Fruit fly (Drosophila melanogaster): ENCODE results near the gene CtsK1.

Gene CtsK1

DNA sequence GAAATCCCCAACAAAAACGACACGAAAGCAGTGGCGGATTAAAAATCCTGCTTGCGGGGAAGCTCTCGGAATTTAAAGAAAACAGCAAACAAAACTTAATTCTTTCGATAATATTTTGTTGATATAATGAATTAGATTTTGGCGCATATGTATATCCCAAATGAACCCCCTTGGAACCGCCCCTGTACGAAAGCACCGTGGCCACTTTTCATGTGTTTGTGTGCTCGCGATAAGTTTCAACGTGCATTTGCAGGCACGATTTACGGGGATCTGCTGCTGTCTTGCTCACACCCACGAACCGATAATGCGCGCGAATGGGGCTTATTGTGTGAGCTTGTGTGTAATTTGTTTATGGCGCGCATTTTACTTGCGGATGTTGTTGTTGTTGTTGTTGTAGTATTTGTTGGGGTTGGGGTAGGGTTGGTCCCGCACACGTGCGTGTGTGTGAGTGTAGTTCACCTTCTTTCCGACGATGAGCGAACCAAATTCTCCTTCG is 11.0 kb downstream of the CtsK1 start (continued):
- TF ChIP-seq kah (GFP tag; optimal IDR thresholded peaks at IDR 0.05) = peak; percentile 89
- TF ChIP-seq CG13123 (GFP tag; optimal IDR thresholded peaks at IDR 0.05) = peak; percentile 90
- peak; percentile 69 for TF ChIP-seq sima (GFP tag; optimal IDR thresholded peaks at IDR 0.05)
- TF ChIP-seq CG10959 (GFP tag; IDR thresholded peaks at IDR 0.05) = peak; percentile 85
- TF ChIP-seq org-1 (GFP tag; optimal IDR thresholded peaks at IDR 0.05) = peak; percentile 93
- TF ChIP-seq crol (GFP tag; IDR thresholded peaks at IDR 0.05) = peak; percentile 66
- no peak for TF ChIP-seq grn (GFP tag; optimal IDR thresholded peaks at IDR 0.05)
- peak; percentile 87 for TF ChIP-seq lbe (GFP tag; optimal IDR thresholded peaks at IDR 0.05)
- TF ChIP-seq chinmo (GFP tag; IDR thresholded peaks at IDR 0.05; ENCODE audit: partially characterized antibody) = peak; percentile 100
- peak; percentile 95 for TF ChIP-seq CG9817 (tag; optimal IDR thresholded peaks at IDR 0.05)
- peak; percentile 88 for TF ChIP-seq CG12236 (GFP tag; optimal IDR thresholded peaks at IDR 0.05)
- TF ChIP-seq CG7928 (GFP tag; optimal IDR thresholded peaks at IDR 0.05) = peak; percentile 72
- TF ChIP-seq sna (GFP tag; IDR thresholded peaks at IDR 0.05; ENCODE audit: partially characterized antibody) = no peak
- TF ChIP-seq CG7987 (GFP tag; optimal IDR thresholded peaks at IDR 0.05) = peak; percentile 87
- TF ChIP-seq CG17829 (tag; optimal IDR thresholded peaks at IDR 0.05) = peak; percentile 87
- peak; percentile 86 for TF ChIP-seq scrt (GFP tag; optimal IDR thresholded peaks at IDR 0.05)
- peak; percentile 93 for TF ChIP-seq CG30431 (GFP tag; optimal IDR thresholded peaks at IDR 0.05)
- no peak for TF ChIP-seq zen2 (GFP tag; IDR thresholded peaks at IDR 0.05; ENCODE audit: partially characterized antibody)
- peak; percentile 37 for TF ChIP-seq CG9797 (GFP tag; optimal IDR thresholded peaks at IDR 0.05)
- TF ChIP-seq CG12071 (GFP tag; optimal IDR thresholded peaks at IDR 0.05) = peak; percentile 95
- TF ChIP-seq exex (tag; optimal IDR thresholded peaks at IDR 0.05) = peak; percentile 73
- TF ChIP-seq BtbVII (GFP tag; optimal IDR thresholded peaks at IDR 0.05) = peak; percentile 92
- TF ChIP-seq Doc3 (GFP tag; IDR thresholded peaks at IDR 0.05; ENCODE audit: partially characterized antibody) = no peak
- peak; percentile 93 for TF ChIP-seq Six4 (GFP tag; optimal IDR thresholded peaks at IDR 0.05)
- peak; percentile 94 for TF ChIP-seq Dbx (GFP tag; IDR thresholded peaks at IDR 0.05)
- peak; percentile 89 for TF ChIP-seq CG12299 (tag; optimal IDR thresholded peaks at IDR 0.05)
- TF ChIP-seq gsb (GFP tag; IDR thresholded peaks at IDR 0.05) = peak; percentile 83
- TF ChIP-seq phol (tag; optimal IDR thresholded peaks at IDR 0.05) = peak; percentile 95
- TF ChIP-seq CG10979 (tag; optimal IDR thresholded peaks at IDR 0.05) = peak; percentile 92
- TF ChIP-seq Atf-2 (GFP tag; optimal IDR thresholded peaks at IDR 0.05) = peak; percentile 95
- TF ChIP-seq Sry-δ (GFP tag; optimal IDR thresholded peaks at IDR 0.05) = peak; percentile 73
- TF ChIP-seq insv (GFP tag; optimal IDR thresholded peaks at IDR 0.05) = peak; percentile 6 to 59
- TF ChIP-seq CG3281 (GFP tag; optimal IDR thresholded peaks at IDR 0.05) = peak; percentile 93
- TF ChIP-seq gce (GFP tag; IDR thresholded peaks at IDR 0.05) = peak; percentile 93
- TF ChIP-seq CG5180 (GFP tag; optimal IDR thresholded peaks at IDR 0.05) = peak; percentile 90
- peak; percentile 87 for TF ChIP-seq CG9215 (GFP tag; IDR thresholded peaks at IDR 0.05)
- TF ChIP-seq Meics (GFP tag; optimal IDR thresholded peaks at IDR 0.05) = peak; percentile 94
- TF ChIP-seq Bgb (GFP tag; IDR thresholded peaks at IDR 0.05; ENCODE audit: partially characterized antibody) = peak; percentile 55; the same call in 1 of the 2 replicates
- peak; percentile 95 for TF ChIP-seq pnt (GFP tag; optimal IDR thresholded peaks at IDR 0.05)
- TF ChIP-seq CG12659 (GFP tag; optimal IDR thresholded peaks at IDR 0.05) = peak; percentile 96
- peak; percentile 91 for TF ChIP-seq corto (GFP tag; optimal IDR thresholded peaks at IDR 0.05)
- TF ChIP-seq Deaf1 (tag; optimal IDR thresholded peaks at IDR 0.05) = peak; percentile 73
- TF ChIP-seq CG10431 (GFP tag; optimal IDR thresholded peaks at IDR 0.05) = peak; percentile 82
- 0 out of 3 replicates have a peak, but pooled peaks have one; percentile 12 for TF ChIP-seq knrl (GFP tag; IDR thresholded peaks at IDR 0.05; ENCODE audit: partially characterized antibody)
- TF ChIP-seq CG1792 (GFP tag; optimal IDR thresholded peaks at IDR 0.05) = peak; percentile 94
- TF ChIP-seq CG8359 (GFP tag; optimal IDR thresholded peaks at IDR 0.05; ENCODE audit: borderline replicate concordance) = peak; percentile 82
- TF ChIP-seq CG6683 (GFP tag; optimal IDR thresholded peaks at IDR 0.05) = peak; percentile 84
- peak; percentile 91 for TF ChIP-seq CG1024 (GFP tag; IDR thresholded peaks at IDR 0.05)

All from whole organism, embryonic.